Worm (Caenorhabditis elegans) whole organism, L1 larva: ENCODE data around the gene F46F5.14.

Experiments
- egl-27 ChIP-seq, 2 experiments: fragments of 150-350 bp in 1 of 2; sonication (generic microtip); optimal IDR thresholded peaks; 3 replicates each; lab custom pipeline; 2017 to 2018; ENCODE audit warnings: missing biosample characterization in 2 of 2, missing genetic modification characterization in 2 of 2, missing genetic modification reagents in 2 of 2
- fos-1 ChIP-seq: fragments of 150-350 bp; optimal IDR thresholded peaks from 2 replicates; lab custom pipeline; 2014; ENCODE audit warnings: missing biosample characterization, missing genetic modification characterization
- nhr-11 ChIP-seq: fragments of 150-350 bp; optimal IDR thresholded peaks from 2 replicates; lab custom pipeline; 2014; ENCODE audit warnings: missing biosample characterization, missing genetic modification characterization
- nhr-12 ChIP-seq: sonication (generic microtip); optimal IDR thresholded peaks from 2 replicates; lab custom pipeline; 2017; ENCODE audit warnings: missing biosample characterization, missing genetic modification characterization
- swsn-7 ChIP-seq: sonication (generic microtip); optimal IDR thresholded peaks from 2 replicates; lab custom pipeline; 2016; ENCODE audit warnings: missing genetic modification characterization, missing compliant biosample characterization
- unc-62 ChIP-seq: fragments of 150-350 bp; optimal IDR thresholded peaks from 2 replicates; lab custom pipeline; 2014; ENCODE audit warnings: missing biosample characterization, missing genetic modification reagents, missing genetic modification characterization
- zag-1 ChIP-seq: fragments of 150-350 bp; optimal IDR thresholded peaks from 2 replicates; lab custom pipeline; 2014; ENCODE audit warnings: missing biosample characterization, missing genetic modification characterization

DNA sequence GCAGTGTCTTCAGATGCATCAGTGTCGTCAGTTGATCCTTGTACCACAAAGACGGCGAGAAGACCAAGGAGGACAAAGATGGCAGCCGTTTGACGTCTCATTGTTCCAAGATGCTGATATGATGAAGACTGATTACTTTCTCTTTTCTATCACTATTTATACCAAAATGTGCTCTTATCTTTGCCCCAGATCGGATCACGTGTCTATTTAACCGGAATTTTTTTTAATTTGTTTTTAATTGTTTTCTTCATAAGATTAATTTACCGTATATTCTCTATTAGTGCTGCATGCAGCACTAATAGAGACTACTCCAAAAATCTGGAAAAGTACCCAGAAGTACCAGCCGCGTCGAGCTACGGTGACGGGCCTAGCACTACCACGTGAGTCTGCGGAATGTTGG is 14.9 kb downstream of the F46F5.14 start, which contains the start of gene msrp-3:
- TF ChIP-seq egl-27 (tag; optimal IDR thresholded peaks at IDR 0.05; lab: Kevin White, UChicago) (no peak), unc-62 (GFP tag; lab: Kevin White, UChicago) (no peak), nhr-12 (no peak), fos-1 (tag; lab: Kevin White, UChicago) (no peak), nhr-11 (tag; lab: Kevin White, UChicago) (no peak), zag-1 (no peak), swsn-7 (tag; lab: Kevin White, UChicago) (no peak)
